Fruit fly (Drosophila melanogaster) whole organism: Measurements from ENCODE around the gene boss.

Experiments used
- CG8478 ChIP-seq: fragments of >200 bp; optimal IDR thresholded peaks from 2 replicates; lab custom pipeline; 2018; ENCODE audit warnings: inconsistent platforms
- EcR ChIP-seq, 2 experiments: fragments of >200 bp; optimal IDR thresholded peaks; 2 replicates each; lab custom pipeline; 2017; ENCODE audit warnings: missing biosample characterization in 2 of 2, missing genetic modification characterization in 2 of 2, missing genetic modification reagents in 2 of 2

DNA sequence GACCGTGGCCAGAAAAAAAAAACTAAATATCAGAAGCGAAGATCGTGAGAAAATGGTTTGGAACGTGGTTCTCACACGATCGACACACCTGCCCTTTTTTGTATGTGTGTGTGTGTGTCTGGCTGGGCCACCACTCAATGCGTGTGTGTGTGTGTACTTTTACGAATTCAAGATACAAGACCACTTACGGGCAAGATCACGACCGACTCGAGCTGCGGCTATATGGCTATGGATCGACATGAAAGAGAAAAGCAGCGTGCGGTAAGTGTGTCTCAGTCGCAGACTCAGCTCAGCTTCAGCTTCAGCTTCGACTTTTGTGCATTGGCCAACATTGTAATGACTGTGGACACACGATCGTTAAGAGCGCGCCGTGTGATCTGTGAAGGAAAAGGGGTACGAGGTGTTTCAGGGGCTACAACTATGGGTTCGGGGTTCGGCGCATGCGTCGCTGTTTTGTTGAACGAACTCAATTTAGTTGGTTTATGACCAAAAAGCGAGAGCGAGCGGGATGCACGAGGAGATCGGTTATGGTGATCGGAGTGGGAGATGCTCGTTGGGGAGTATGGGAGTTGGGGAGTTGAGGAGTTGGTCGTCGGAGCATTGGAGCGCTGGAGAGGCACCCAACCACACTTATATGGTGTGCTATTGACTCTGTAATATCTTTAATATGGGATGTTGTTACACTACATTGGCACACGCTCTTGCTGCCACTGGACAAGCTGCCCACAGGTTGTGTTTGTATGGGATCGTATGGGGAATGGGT, 41.0 kb downstream of the boss start:
- TF ChIP-seq EcR (GFP tag; optimal IDR thresholded peaks at IDR 0.05; lab: Kevin White, UChicago) (peak in 1 of 2 experiments; percentile 47), CG8478 (lab: Kevin White, UChicago) (no peak)
